Fruit fly (Drosophila melanogaster) ovary, adult (tissue): ENCODE data around the gene CG33647.

ENCODE experiments used
- CG17801 ChIP-seq: fragments of 200-800 bp; optimal IDR thresholded peaks from 2 replicates; lab custom pipeline; 2019; ENCODE audit warnings: missing biosample characterization, mild to moderate bottlenecking, missing genetic modification characterization, moderate library complexity; ENCODE audit not compliant: partially characterized antibody

CG33647 gene

dm6 chr3L:19204402-19204801 is 31.8 kb upstream of the CG33647 start:
- TF ChIP-seq CG17801 (GFP tag; lab: Kevin White, UChicago), result no peak

- no peak for TF ChIP-seq CG17801 (GFP tag; lab: Kevin White, UChicago)
Measured at dm6 chr3L:19205764-19206163, 30.4 kb upstream of the CG33647 start.

- no peak for TF ChIP-seq CG17801 (GFP tag; lab: Kevin White, UChicago)
Measured at dm6 chr3L:19214223-19214622, 21.9 kb upstream of the CG33647 start.

dm6 chr3L:19216377-19216776 is 19.8 kb upstream of the CG33647 start:
- TF ChIP-seq CG17801 (GFP tag; lab: Kevin White, UChicago), result no peak

- no peak for TF ChIP-seq CG17801 (GFP tag; lab: Kevin White, UChicago)
Measured at dm6 chr3L:19221455-19221854, 14.7 kb upstream of the CG33647 start.

- no peak for TF ChIP-seq CG17801 (GFP tag; lab: Kevin White, UChicago)
Measured at dm6 chr3L:19225687-19226086, 10.5 kb upstream of the CG33647 start.

- TF ChIP-seq CG17801 (GFP tag; lab: Kevin White, UChicago), result no peak
Measured at dm6 chr3L:19228371-19228817, 7.8 kb upstream of the CG33647 start.

DNA sequence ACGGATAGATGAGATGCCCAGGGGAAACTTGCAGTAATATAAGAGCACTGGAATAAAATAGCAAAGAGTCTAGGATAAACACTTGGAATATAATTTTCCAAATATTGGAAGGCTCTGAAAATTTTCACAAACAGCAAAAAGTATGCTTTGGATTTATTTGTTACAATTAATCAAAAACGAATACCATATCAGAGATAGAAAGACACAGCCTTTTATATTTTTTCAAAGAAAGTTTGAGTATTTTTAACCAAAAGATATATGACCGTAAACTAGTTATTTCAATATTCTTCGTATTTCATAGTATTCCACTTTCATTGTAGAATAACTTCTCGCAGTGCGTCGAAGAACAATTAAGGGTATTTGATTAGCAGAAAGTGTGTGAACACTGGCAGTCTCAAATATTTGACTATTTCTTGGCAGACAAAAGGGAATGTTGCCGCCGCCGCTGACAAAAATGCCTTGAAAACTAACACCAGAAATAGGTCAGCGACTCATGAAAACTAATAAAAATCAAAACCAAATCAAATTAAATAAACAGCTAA is 7.2 kb upstream of the CG33647 start:
- no peak for TF ChIP-seq CG17801 (GFP tag; lab: Kevin White, UChicago)

dm6 chr3L:19229491-19229890 is 6.7 kb upstream of the CG33647 start:
- no peak for TF ChIP-seq CG17801 (GFP tag; lab: Kevin White, UChicago)

DNA sequence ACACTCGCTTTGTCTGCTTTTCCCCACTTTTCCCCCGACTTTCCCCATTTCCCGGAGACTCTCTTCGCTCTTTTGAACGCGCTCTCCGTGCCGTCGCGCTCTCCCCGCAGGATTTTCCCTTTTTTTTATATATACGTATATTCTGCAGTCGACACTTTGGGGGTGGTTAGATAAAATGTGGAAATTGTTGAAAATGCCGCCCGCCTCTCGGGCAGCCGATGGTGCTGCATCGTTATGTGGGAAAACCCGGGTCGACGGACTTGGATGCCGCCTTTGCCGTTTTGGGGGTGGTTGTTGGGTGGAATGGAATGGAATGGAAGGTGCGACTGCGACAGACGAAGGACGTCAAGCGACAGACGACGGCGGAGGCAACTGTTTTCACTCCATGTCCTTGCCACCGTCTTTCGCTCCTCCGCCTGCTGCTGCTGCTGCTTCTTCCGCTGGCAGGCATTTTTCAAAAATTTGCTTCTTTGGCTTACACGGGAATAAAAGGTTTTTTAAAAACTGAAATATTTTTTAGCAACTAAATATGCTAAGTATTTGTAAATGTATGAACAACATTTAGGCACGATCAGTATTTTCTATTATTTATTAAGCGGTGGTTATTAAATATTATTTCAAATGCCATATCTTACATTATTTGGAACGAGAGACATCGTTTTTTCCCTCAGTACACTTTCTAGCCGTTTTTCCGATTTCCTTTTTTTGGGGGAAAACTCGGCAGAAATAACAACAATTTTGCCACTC is 5.2 kb upstream of the CG33647 start:
- no peak for TF ChIP-seq CG17801 (GFP tag; lab: Kevin White, UChicago)

- TF ChIP-seq CG17801 (GFP tag; lab: Kevin White, UChicago), result no peak
Measured at dm6 chr3L:19231608-19232007, 4.6 kb upstream of the CG33647 start.

- no peak for TF ChIP-seq CG17801 (GFP tag; lab: Kevin White, UChicago)
Measured at dm6 chr3L:19233798-19234781, 2.1 kb upstream of the CG33647 start.

- no peak for TF ChIP-seq CG17801 (GFP tag; lab: Kevin White, UChicago)
Measured at dm6 chr3L:19234922-19235702, 1.0 kb upstream of the CG33647 start, which contains the start of gene fz2. fz2 (minus strand) TSS chr3L:19235373.

DNA sequence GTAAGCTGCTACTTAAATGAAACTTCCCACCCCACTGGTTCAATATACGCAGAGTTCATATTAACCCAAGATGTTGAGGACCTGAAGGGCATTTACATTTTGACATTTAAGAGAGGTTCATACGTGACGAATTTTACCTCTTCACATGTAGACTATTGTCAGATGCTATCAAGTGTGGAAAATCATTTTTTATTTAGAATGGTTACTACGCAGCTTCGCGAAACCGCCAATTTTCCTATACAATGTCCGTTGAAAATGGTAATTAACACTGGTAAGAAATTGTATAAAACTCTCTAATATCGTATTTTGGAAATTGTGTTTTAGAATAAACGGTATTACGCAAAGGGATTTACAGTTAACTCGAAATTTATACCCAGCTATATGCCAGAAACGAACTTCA is 394 bp downstream of the CG33647 start:
- TF ChIP-seq CG17801 (GFP tag; lab: Kevin White, UChicago), result no peak
